Worm (Caenorhabditis elegans): ENCODE measurements around the gene F09F9.1.
A peak's percentile ranks its signal among the peaks of the same experiment; 100 is the strongest.

Gene F09F9.1

ce11 chrX:4148449-4149031 lies 33.4 kb downstream of the F09F9.1 start (continued):
- 0 out of 2 replicates have a peak, but pooled peaks have one; percentile 53 for TF ChIP-seq F44E2.7 (GFP tag; IDR thresholded peaks at IDR 0.05)
- TF ChIP-seq unc-62 (GFP tag; optimal IDR thresholded peaks at IDR 0.05 in 1 of 2): no peak
- TF ChIP-seq unc-62 (tag; optimal IDR thresholded peaks at IDR 0.05): no peak
- no peak for TF ChIP-seq ztf-11 (tag; optimal IDR thresholded peaks at IDR 0.05)
- TF ChIP-seq fos-1 (tag; optimal IDR thresholded peaks at IDR 0.05): no peak
- no peak for TF ChIP-seq fkh-10 (GFP tag; optimal IDR thresholded peaks at IDR 0.05)
- TF ChIP-seq arid-1 (GFP tag; conservative IDR thresholded peaks at IDR 0.05): no peak; the same call in 1 of the 2 replicates
- TF ChIP-seq zfp-3 (GFP tag; conservative IDR thresholded peaks at IDR 0.05): peak; percentile 23; the same call in 1 of the 2 replicates
- no peak for TF ChIP-seq mep-1 (tag; optimal IDR thresholded peaks at IDR 0.05)
- TF ChIP-seq ZK546.5 (tag; optimal IDR thresholded peaks at IDR 0.05): no peak
- TF ChIP-seq nhr-41 (GFP tag; IDR thresholded peaks at IDR 0.05): 0 out of 2 replicates have a peak, but pooled peaks have one; percentile 8
- TF ChIP-seq F10B5.3 (tag; optimal IDR thresholded peaks at IDR 0.05): no peak
- no peak for TF ChIP-seq egl-43 (GFP tag; IDR thresholded peaks at IDR 0.05)
- no peak for TF ChIP-seq cey-2 (tag; optimal IDR thresholded peaks at IDR 0.05; ENCODE audit: borderline replicate concordance, insufficient read depth)
- no peak for TF ChIP-seq lir-3 (tag; optimal IDR thresholded peaks at IDR 0.05)
- peak; percentile 34 for TF ChIP-seq nhr-102 (tag; optimal IDR thresholded peaks at IDR 0.05)
- no peak for TF ChIP-seq ama-1 (optimal IDR thresholded peaks at IDR 0.05)
- no peak for TF ChIP-seq spr-1 (tag; optimal IDR thresholded peaks at IDR 0.05)
- no peak for TF ChIP-seq lsy-2 (tag; optimal IDR thresholded peaks at IDR 0.05)
- TF ChIP-seq spr-3 (GFP tag; optimal IDR thresholded peaks at IDR 0.05): no peak
- TF ChIP-seq ceh-82 (tag; optimal IDR thresholded peaks at IDR 0.05): no peak
- no peak for TF ChIP-seq F49E8.2 (tag; optimal IDR thresholded peaks at IDR 0.05; ENCODE audit: borderline replicate concordance)
- TF ChIP-seq zfp-2 (tag; optimal IDR thresholded peaks at IDR 0.05): no peak
- TF ChIP-seq nhr-25 (tag; optimal IDR thresholded peaks at IDR 0.05; ENCODE audit: borderline replicate concordance, insufficient read depth): peak; percentile 23
- TF ChIP-seq zip-11 (GFP tag; IDR thresholded peaks at IDR 0.05): no peak
- no peak for TF ChIP-seq F26F4.8 (GFP tag; conservative IDR thresholded peaks at IDR 0.05)
- TF ChIP-seq nhr-6 (tag; optimal IDR thresholded peaks at IDR 0.05): no peak
- TF ChIP-seq attf-4 (tag; optimal IDR thresholded peaks at IDR 0.05): no peak
- no peak for TF ChIP-seq T20F7.1 (GFP tag; optimal IDR thresholded peaks at IDR 0.05)
- no peak; the same call in 1 of the 2 replicates for TF ChIP-seq Y48G9A.11 (GFP tag; IDR thresholded peaks at IDR 0.05)
- TF ChIP-seq ztf-7 (tag; optimal IDR thresholded peaks at IDR 0.05): no peak
- TF ChIP-seq dmd-8 (GFP tag; IDR thresholded peaks at IDR 0.05): no peak
- TF ChIP-seq daf-8 (GFP tag; IDR thresholded peaks at IDR 0.05): no peak
- TF ChIP-seq nhr-48 (tag; optimal IDR thresholded peaks at IDR 0.05): no peak
- TF ChIP-seq skn-1 (tag; optimal IDR thresholded peaks at IDR 0.05): no peak

ce11 chrX:4151206-4151605 lies 36.1 kb downstream of the F09F9.1 start:
- TF ChIP-seq aha-1 (tag) (peak; percentile 82), nhr-41 (GFP tag; IDR thresholded peaks at IDR 0.05) (no peak), nhr-76 (tag; optimal IDR thresholded peaks at IDR 0.05) (no peak), nhr-28 (tag; optimal IDR thresholded peaks at IDR 0.05) (peak; percentile 25), F10B5.3 (tag; optimal IDR thresholded peaks at IDR 0.05) (no peak), nhr-111 (GFP tag; optimal IDR thresholded peaks at IDR 0.05) (no peak), hlh-11 (tag; optimal IDR thresholded peaks at IDR 0.05) (no peak), hmg-1.1 (GFP tag; IDR thresholded peaks at IDR 0.05) (no peak), ceh-62 (tag; optimal IDR thresholded peaks at IDR 0.05) (no peak), set-16 (GFP tag; IDR thresholded peaks at IDR 0.05) (0 out of 2 replicates have a peak, but pooled peaks have one; percentile 14), egl-43 (GFP tag; IDR thresholded peaks at IDR 0.05) (0 out of 2 replicates have a peak, but pooled peaks have one; percentile 53), lin-39 (tag; optimal IDR thresholded peaks at IDR 0.05) (no peak), Y75B8A.6 (GFP tag; IDR thresholded peaks at IDR 0.05) (no peak), lin-29 (GFP tag; IDR thresholded peaks at IDR 0.05) (no peak), lin-1 (GFP tag; IDR thresholded peaks at IDR 0.05) (no peak)

Data from whole organism, L4 larva.